Worm (Caenorhabditis elegans): ENCODE data around the gene rps-23.
A peak's percentile ranks its signal among the peaks of the same experiment; 100 is the strongest.

ce11 chrIV:12364964-12365363 lies 25.9 kb downstream of the rps-23 start:
- TF ChIP-seq ama-1 (optimal IDR thresholded peaks at IDR 0.05) (no peak), nhr-77 (tag; optimal IDR thresholded peaks at IDR 0.05) (no peak), snpc-4 (tag; optimal IDR thresholded peaks at IDR 0.05) (no peak), lsy-2 (tag; optimal IDR thresholded peaks at IDR 0.05) (peak in 1 of 2 experiments; percentile 27), ztf-4 (tag; optimal IDR thresholded peaks at IDR 0.05) (no peak), blmp-1 (tag; optimal IDR thresholded peaks at IDR 0.05; ENCODE audit: insufficient read depth) (no peak), nhr-129 (tag; optimal IDR thresholded peaks at IDR 0.05) (no peak), mab-5 (tag; optimal IDR thresholded peaks at IDR 0.05) (no peak), lin-13 (GFP tag; optimal IDR thresholded peaks at IDR 0.05) (no peak)
